Worm (Caenorhabditis elegans) whole organism, young adult: ENCODE data around the gene col-96.
A peak's percentile ranks its signal among the peaks of the same experiment; 100 is the strongest.

Source experiments
- ama-1 ChIP-seq, 3 experiments: fragments of 150-350 bp in 1 of 3; sonication (generic microtip) in 2 of 3; optimal IDR thresholded peaks; 2 replicates each; lab custom pipeline; 2014 to 2018; ENCODE audit warnings: missing biosample characterization in 2 of 3, missing genetic modification characterization in 2 of 3, missing genetic modification reagents in 2 of 3
- aptf-2 ChIP-seq: fragments of 200-800 bp; sonication (Bioruptor generic); conservative IDR thresholded peaks from 2 replicates; pipeline ENCODE4 v1.3.6; 2022; ENCODE audit warnings: missing genetic modification reagents, missing genetic modification characterization, missing compliant biosample characterization
- ceh-100 ChIP-seq: fragments of 200-800 bp; sonication (Bioruptor generic); IDR thresholded peaks from 2 replicates; pipeline ENCODE4 v1.3.6; 2022; ENCODE audit warnings: missing genetic modification reagents, missing genetic modification characterization, missing compliant biosample characterization
- dpff-1 ChIP-seq: sonication (generic microtip); optimal IDR thresholded peaks from 2 replicates; lab custom pipeline; 2017; ENCODE audit warnings: mild to moderate bottlenecking, missing genetic modification characterization, missing compliant biosample characterization
- egl-18 ChIP-seq: fragments of 200-800 bp; sonication (Bioruptor generic); IDR thresholded peaks from 2 replicates; pipeline ENCODE4 v1.3.6; 2022; ENCODE audit warnings: missing genetic modification reagents, missing genetic modification characterization, missing compliant biosample characterization
- egl-44 ChIP-seq: fragments of 200-800 bp; sonication (Bioruptor generic); IDR thresholded peaks from 2 replicates; pipeline ENCODE4 v1.3.6; 2022; ENCODE audit warnings: missing genetic modification reagents, missing genetic modification characterization, missing compliant biosample characterization
- hmg-1.2 ChIP-seq: fragments of 200-800 bp; sonication (Bioruptor generic); IDR thresholded peaks from 2 replicates; pipeline ENCODE4 v1.3.6; 2022; ENCODE audit warnings: missing genetic modification reagents, missing genetic modification characterization, missing compliant biosample characterization
- pha-4 ChIP-seq: fragments of 150-350 bp; sonication (generic microtip); optimal IDR thresholded peaks from 2 replicates; lab custom pipeline; 2014; ENCODE audit warnings: missing biosample characterization, missing genetic modification reagents, missing genetic modification characterization

- TF ChIP-seq egl-18 (GFP tag; lab: Robert Waterston, UW) (no peak), aptf-2 (GFP tag; lab: Robert Waterston, UW) (no peak), hmg-1.2 (GFP tag; lab: Robert Waterston, UW) (no peak), egl-44 (GFP tag; lab: Robert Waterston, UW) (no peak), pha-4 (tag; lab: Kevin White, UChicago) (no peak), ama-1 (optimal IDR thresholded peaks at IDR 0.05; lab: Kevin White, UChicago) (no peak), ama-1 (GFP tag; optimal IDR thresholded peaks at IDR 0.05; lab: Kevin White, UChicago) (no peak), ceh-100 (GFP tag; lab: Robert Waterston, UW) (peak; percentile 57; the same call in 1 of the 2 replicates), dpff-1 (no peak)
Observed at ce11 chrIII:11746718-11747117, 40.2 kb upstream of the col-96 start, which contains the start of gene mrt-2.
